Worm (Caenorhabditis elegans): ENCODE measurements around the gene ufd-2.

- TF ChIP-seq zag-1 (tag; optimal IDR thresholded peaks at IDR 0.05) (no peak), ztf-4 (tag; optimal IDR thresholded peaks at IDR 0.05) (no peak), fkh-10 (GFP tag; optimal IDR thresholded peaks at IDR 0.05) (no peak), nhr-12 (tag; optimal IDR thresholded peaks at IDR 0.05) (no peak), grh-1 (GFP tag; IDR thresholded peaks at IDR 0.05) (no peak), nhr-76 (tag; optimal IDR thresholded peaks at IDR 0.05) (no peak), fos-1 (tag; optimal IDR thresholded peaks at IDR 0.05) (no peak), nhr-237 (tag; optimal IDR thresholded peaks at IDR 0.05) (no peak), ceh-8 (GFP tag; optimal IDR thresholded peaks at IDR 0.05) (no peak), skn-1 (tag; optimal IDR thresholded peaks at IDR 0.05) (no peak), pqm-1 (tag; optimal IDR thresholded peaks at IDR 0.05) (no peak), dsc-1 (tag; optimal IDR thresholded peaks at IDR 0.05) (no peak), tbx-2 (tag; optimal IDR thresholded peaks at IDR 0.05) (no peak), nhr-28 (tag; optimal IDR thresholded peaks at IDR 0.05) (no peak)
These were observed 29.9 kb upstream of the ufd-2 start, which contains the start of gene nrf-6 for ce11 chrII:8032657-8033056.
